Worm (Caenorhabditis elegans): ENCODE measurements around the gene trpp-9.
A peak's percentile ranks its signal among the peaks of the same experiment; 100 is the strongest.

DNA sequence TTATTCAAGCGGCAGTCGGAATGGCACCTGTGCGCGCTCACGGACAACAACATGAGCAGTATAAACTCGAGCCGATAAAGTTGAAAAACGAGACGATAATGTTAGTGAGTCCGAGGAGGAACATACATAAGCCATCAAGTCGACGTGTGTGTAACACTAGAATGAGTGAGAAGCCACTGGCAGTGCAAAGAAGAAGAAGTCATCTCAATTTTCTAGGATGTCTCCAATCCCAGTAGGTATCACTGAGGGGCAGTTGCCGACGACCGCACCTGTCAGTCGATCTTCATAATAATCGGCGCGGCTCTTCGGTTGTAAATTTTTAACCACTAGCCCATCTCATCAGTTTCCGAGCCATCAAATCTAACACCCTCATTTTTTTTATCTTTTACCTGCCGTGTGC lies 3.6 kb upstream of the trpp-9 start:
- TF ChIP-seq ceh-31 (tag; optimal IDR thresholded peaks at IDR 0.05) (no peak), ceh-14 (tag; optimal IDR thresholded peaks at IDR 0.05) (no peak), ets-4 (tag; optimal IDR thresholded peaks at IDR 0.05) (no peak), fkh-10 (GFP tag; optimal IDR thresholded peaks at IDR 0.05) (no peak), hlh-13 (GFP tag; optimal IDR thresholded peaks at IDR 0.05) (no peak), Y22D7AL.16 (tag; optimal IDR thresholded peaks at IDR 0.05) (no peak), ceh-6 (GFP tag; optimal IDR thresholded peaks at IDR 0.05) (no peak), nhr-11 (tag; optimal IDR thresholded peaks at IDR 0.05) (no peak), eyg-1 (tag; optimal IDR thresholded peaks at IDR 0.05) (no peak), unc-86 (tag; optimal IDR thresholded peaks at IDR 0.05) (no peak), pat-9 (tag; optimal IDR thresholded peaks at IDR 0.05) (no peak), pqm-1 (tag; optimal IDR thresholded peaks at IDR 0.05) (no peak), rnt-1 (tag; optimal IDR thresholded peaks at IDR 0.05) (peak; percentile 61), ama-1 (optimal IDR thresholded peaks at IDR 0.05) (no peak)
